Fruit fly (Drosophila melanogaster) whole organism, embryonic: ENCODE results near the gene PRL-1.

ENCODE experiments used
- Abd-B ChIP-seq: fragments of 200-800 bp; sonication (Bioruptor generic); optimal IDR thresholded peaks from 2 replicates; lab custom pipeline; 2018; ENCODE audit warnings: missing biosample characterization, mild to moderate bottlenecking, missing genetic modification characterization, moderate library complexity
- B-H1 ChIP-seq: fragments of 200-800 bp; sonication (Bioruptor generic); IDR thresholded peaks from 3 replicates; pipeline ENCODE4 v1.3.6; 2022; ENCODE audit warnings: missing biosample characterization, missing genetic modification characterization
- CG10654 ChIP-seq: fragments of 200-800 bp; sonication (Bioruptor generic); optimal IDR thresholded peaks from 2 replicates; lab custom pipeline; 2016; ENCODE audit warnings: missing biosample characterization, missing genetic modification characterization
- CG10959 ChIP-seq: fragments of 200-800 bp; sonication (Bioruptor generic); IDR thresholded peaks from 2 replicates; pipeline ENCODE4 v1.3.6; 2022; ENCODE audit warnings: missing biosample characterization, missing genetic modification characterization
- CG11398 ChIP-seq: fragments of 200-800 bp; sonication (Bioruptor generic); optimal IDR thresholded peaks from 2 replicates; lab custom pipeline; 2016; ENCODE audit warnings: missing biosample characterization, missing genetic modification characterization
- CG11723 ChIP-seq: fragments of 200-800 bp; sonication (Bioruptor generic); optimal IDR thresholded peaks from 2 replicates; lab custom pipeline; 2017; ENCODE audit warnings: missing biosample characterization, mild to moderate bottlenecking, missing genetic modification characterization
- CG12659 ChIP-seq: fragments of 200-800 bp; sonication (Bioruptor generic); optimal IDR thresholded peaks from 3 replicates; lab custom pipeline; 2017; ENCODE audit warnings: mild to moderate bottlenecking, missing biosample characterization, missing genetic modification reagents, missing genetic modification characterization
- CG12942 ChIP-seq: fragments of 200-800 bp; sonication (Bioruptor generic); optimal IDR thresholded peaks from 3 replicates; lab custom pipeline; 2016; ENCODE audit warnings: missing biosample characterization, missing genetic modification characterization
- CG13624 ChIP-seq: fragments of 200-800 bp; sonication (Bioruptor generic); optimal IDR thresholded peaks from 2 replicates; lab custom pipeline; 2016; ENCODE audit warnings: missing biosample characterization, missing genetic modification characterization
- CG30403 ChIP-seq: fragments of 200-800 bp; sonication (Bioruptor generic); optimal IDR thresholded peaks from 3 replicates; lab custom pipeline; 2016; ENCODE audit warnings: missing biosample characterization, missing genetic modification characterization
- CG31224 ChIP-seq: fragments of 200-800 bp; sonication (Bioruptor generic); IDR thresholded peaks from 2 replicates; pipeline ENCODE4 v1.3.6; 2022; ENCODE audit warnings: missing biosample characterization, missing genetic modification characterization
- CG34224 ChIP-seq: fragments of 200-800 bp; sonication (Bioruptor generic); IDR thresholded peaks from 3 replicates; pipeline ENCODE4 v1.3.6; 2022; ENCODE audit warnings: missing biosample characterization, missing genetic modification characterization; ENCODE audit not compliant: partially characterized antibody
- CG6175 ChIP-seq: fragments of 200-800 bp; sonication (Bioruptor generic); IDR thresholded peaks from 3 replicates; pipeline ENCODE4 v1.3.6; 2022; ENCODE audit warnings: missing biosample characterization, missing genetic modification characterization
- CG6689 ChIP-seq: fragments of 200-800 bp; sonication (Bioruptor generic); IDR thresholded peaks from 2 replicates; pipeline ENCODE4 v1.3.6; 2022; ENCODE audit warnings: missing biosample characterization, missing genetic modification characterization
- CG6765 ChIP-seq: fragments of 200-800 bp; sonication (Bioruptor generic); optimal IDR thresholded peaks from 3 replicates; lab custom pipeline; 2017; ENCODE audit warnings: missing biosample characterization, mild to moderate bottlenecking, missing genetic modification characterization
- CG7357 ChIP-seq: fragments of 200-800 bp; sonication (Bioruptor generic); IDR thresholded peaks from 3 replicates; pipeline ENCODE4 v1.3.6; 2022; ENCODE audit warnings: missing biosample characterization, missing genetic modification characterization
- CG8765 ChIP-seq: fragments of 200-800 bp; sonication (Bioruptor generic); IDR thresholded peaks from 2 replicates; pipeline ENCODE4 v1.3.6; 2022; ENCODE audit warnings: missing biosample characterization, missing genetic modification characterization
- CG8944 ChIP-seq: fragments of 200-800 bp; sonication (Bioruptor generic); optimal IDR thresholded peaks from 3 replicates; lab custom pipeline; 2016; ENCODE audit warnings: missing biosample characterization, missing genetic modification characterization
- CG9727 ChIP-seq: fragments of 200-800 bp; sonication (Bioruptor generic); optimal IDR thresholded peaks from 3 replicates; lab custom pipeline; 2017; ENCODE audit warnings: missing biosample characterization, mild to moderate bottlenecking, missing genetic modification characterization
- CG9932 ChIP-seq: fragments of 200-800 bp; sonication (Bioruptor generic); IDR thresholded peaks from 2 replicates; pipeline ENCODE4 v1.3.6; 2022; ENCODE audit warnings: missing biosample characterization, missing genetic modification characterization
- CoRest ChIP-seq: fragments of 200-800 bp; sonication (Bioruptor generic); optimal IDR thresholded peaks from 3 replicates; lab custom pipeline; 2018; ENCODE audit warnings: missing biosample characterization, mild to moderate bottlenecking, missing genetic modification characterization, moderate library complexity
- CrebB ChIP-seq: fragments of 200-800 bp; sonication (Bioruptor generic); optimal IDR thresholded peaks from 3 replicates; lab custom pipeline; 2018; ENCODE audit warnings: missing biosample characterization, mild to moderate bottlenecking, missing genetic modification characterization
- D ChIP-seq, 2 experiments: fragments of 200-800 bp in 1 of 2; fragments of >200 bp in 1 of 2; sonication (Bioruptor generic) in 1 of 2; optimal IDR thresholded peaks; 2 replicates in 1 of 2; 3 replicates in 1 of 2; lab custom pipeline; 2017; ENCODE audit warnings: mild to moderate bottlenecking in 1 of 2, missing biosample characterization in 1 of 2, missing genetic modification characterization in 1 of 2, missing genetic modification reagents in 1 of 2
- Doc2 ChIP-seq: fragments of 200-800 bp; sonication (Bioruptor generic); IDR thresholded peaks from 2 replicates; pipeline ENCODE4 v1.3.6; 2022; ENCODE audit warnings: missing biosample characterization, missing genetic modification characterization
- Dp ChIP-seq: fragments of 200-800 bp; sonication (Bioruptor generic); optimal IDR thresholded peaks from 2 replicates; lab custom pipeline; 2018; ENCODE audit warnings: missing biosample characterization, mild to moderate bottlenecking, missing genetic modification characterization, moderate library complexity
- HmgD ChIP-seq: fragments of 200-800 bp; sonication (Bioruptor generic); optimal IDR thresholded peaks from 3 replicates; lab custom pipeline; 2016; ENCODE audit warnings: missing biosample characterization, missing genetic modification characterization
- Mad ChIP-seq: fragments of 200-800 bp; sonication (Bioruptor generic); optimal IDR thresholded peaks from 2 replicates; lab custom pipeline; 2016; ENCODE audit warnings: missing biosample characterization, missing genetic modification characterization
- Oaz ChIP-seq: fragments of 200-800 bp; sonication (Bioruptor generic); IDR thresholded peaks from 2 replicates; pipeline ENCODE4 v1.3.6; 2022; ENCODE audit warnings: missing biosample characterization, missing genetic modification characterization
- Ptx1 ChIP-seq: fragments of 200-800 bp; sonication (Bioruptor generic); IDR thresholded peaks from 2 replicates; pipeline ENCODE4 v1.3.6; 2022; ENCODE audit warnings: missing biosample characterization, missing genetic modification characterization
- Rx ChIP-seq: fragments of 200-800 bp; sonication (Bioruptor generic); IDR thresholded peaks from 2 replicates; pipeline ENCODE4 v1.3.6; 2022; ENCODE audit warnings: missing biosample characterization, missing genetic modification characterization
- Sin3A ChIP-seq: fragments of >200 bp; optimal IDR thresholded peaks from 2 replicates; lab custom pipeline; 2018
- Six4 ChIP-seq: fragments of 200-800 bp; sonication (Bioruptor generic); optimal IDR thresholded peaks from 2 replicates; lab custom pipeline; 2016; ENCODE audit warnings: missing biosample characterization, missing genetic modification characterization
- Taf1 ChIP-seq: fragments of 200-800 bp; sonication (Bioruptor generic); IDR thresholded peaks from 2 replicates; pipeline ENCODE4 v1.3.6; 2022; ENCODE audit warnings: missing biosample characterization, missing genetic modification characterization
- Tbp ChIP-seq: fragments of >200 bp; optimal IDR thresholded peaks from 2 replicates; lab custom pipeline; 2018; ENCODE audit warnings: missing biosample characterization, missing genetic modification characterization
- Usf ChIP-seq: fragments of 200-800 bp; sonication (Bioruptor generic); optimal IDR thresholded peaks from 2 replicates; lab custom pipeline; 2017; ENCODE audit warnings: missing genotype, missing biosample characterization, missing genetic modification characterization
- caup ChIP-seq: fragments of 200-800 bp; sonication (Bioruptor generic); optimal IDR thresholded peaks from 3 replicates; lab custom pipeline; 2017; ENCODE audit warnings: missing biosample characterization, mild to moderate bottlenecking, missing genetic modification characterization, moderate library complexity; ENCODE audit not compliant: severe bottlenecking
- croc ChIP-seq: fragments of 200-800 bp; sonication (Bioruptor generic); conservative IDR thresholded peaks from 3 replicates; pipeline ENCODE4 v1.3.6; 2022; ENCODE audit warnings: missing biosample characterization, missing genetic modification characterization
- dmrt99B ChIP-seq: fragments of 200-800 bp; sonication (Bioruptor generic); optimal IDR thresholded peaks from 2 replicates; lab custom pipeline; 2018; ENCODE audit warnings: missing biosample characterization, mild to moderate bottlenecking, missing genetic modification characterization, moderate library complexity
- ems ChIP-seq: fragments of 200-800 bp; sonication (Bioruptor generic); optimal IDR thresholded peaks from 3 replicates; lab custom pipeline; 2016; ENCODE audit warnings: missing biosample characterization, missing genetic modification characterization
- eve ChIP-seq, 2 experiments: fragments of >200 bp; optimal IDR thresholded peaks; 2 replicates each; lab custom pipeline; 2017; ENCODE audit warnings: missing biosample characterization in 2 of 2, missing genetic modification characterization in 2 of 2
- ham ChIP-seq: fragments of 200-800 bp; sonication (Bioruptor generic); IDR thresholded peaks from 2 replicates; pipeline ENCODE4 v1.3.6; 2022; ENCODE audit warnings: missing biosample characterization, missing genetic modification characterization
- kah ChIP-seq: fragments of 200-800 bp; sonication (Bioruptor generic); optimal IDR thresholded peaks from 2 replicates; lab custom pipeline; 2018; ENCODE audit warnings: missing biosample characterization, mild to moderate bottlenecking, missing genetic modification characterization
- lab ChIP-seq: fragments of 200-800 bp; sonication (Bioruptor generic); optimal IDR thresholded peaks from 3 replicates; lab custom pipeline; 2017; ENCODE audit warnings: missing biosample characterization, missing genetic modification characterization, mild to moderate bottlenecking, moderate library complexity, missing genetic modification reagents
- luna ChIP-seq: fragments of 200-800 bp; sonication (Bioruptor generic); optimal IDR thresholded peaks from 2 replicates; lab custom pipeline; 2016; ENCODE audit warnings: missing biosample characterization, missing genetic modification characterization
- mld ChIP-seq: fragments of 200-800 bp; sonication (Bioruptor generic); IDR thresholded peaks from 3 replicates; pipeline ENCODE4 v1.3.6; 2022; ENCODE audit warnings: missing biosample characterization, missing genetic modification characterization; ENCODE audit not compliant: partially characterized antibody
- phol ChIP-seq: fragments of 200-800 bp; sonication (Bioruptor generic); optimal IDR thresholded peaks from 3 replicates; lab custom pipeline; 2018; ENCODE audit warnings: missing biosample characterization, mild to moderate bottlenecking, missing genetic modification characterization, moderate library complexity
- ranshi ChIP-seq: fragments of 200-800 bp; sonication (Bioruptor generic); IDR thresholded peaks from 2 replicates; pipeline ENCODE4 v1.3.6; 2022; ENCODE audit warnings: missing biosample characterization, missing genetic modification characterization
- row ChIP-seq: fragments of 200-800 bp; sonication (Bioruptor generic); IDR thresholded peaks from 3 replicates; pipeline ENCODE4 v1.3.6; 2022; ENCODE audit warnings: missing biosample characterization, missing genetic modification characterization
- stc ChIP-seq: fragments of 200-800 bp; sonication (Bioruptor generic); IDR thresholded peaks from 2 replicates; pipeline ENCODE4 v1.3.6; 2022; ENCODE audit warnings: missing biosample characterization, missing genetic modification characterization
- ttk ChIP-seq: fragments of 200-800 bp; sonication (Bioruptor generic); IDR thresholded peaks from 2 replicates; pipeline ENCODE4 v2.1.2; 2022; ENCODE audit warnings: missing biosample characterization, missing genetic modification characterization
- vnd ChIP-seq: fragments of 200-800 bp; sonication (Bioruptor generic); IDR thresholded peaks from 3 replicates; pipeline ENCODE4 v1.3.6; 2022; ENCODE audit warnings: missing biosample characterization, missing genetic modification characterization; ENCODE audit not compliant: partially characterized antibody
- zfh1 ChIP-seq: fragments of 200-800 bp; sonication (Bioruptor generic); IDR thresholded peaks from 3 replicates; pipeline ENCODE4 v1.3.6; 2022; ENCODE audit warnings: missing biosample characterization, missing genetic modification characterization

Gene PRL-1

dm6 chr2L:16275809-16276178 is 18.4 kb upstream of the PRL-1 start (continued):
- TF ChIP-seq row (GFP tag; lab: Robert Waterston, UW) (peak; percentile 44; the same call in 1 of the 3 replicates), CG9727 (GFP tag; lab: Kevin White, UChicago) (peak; percentile 63), Tbp (GFP tag; lab: Kevin White, UChicago) (no peak), CG10959 (GFP tag; lab: Robert Waterston, UW) (no peak), D (optimal IDR thresholded peaks at IDR 0.05; lab: Kevin White, UChicago) (no peak), D (GFP tag; optimal IDR thresholded peaks at IDR 0.05; lab: Kevin White, UChicago) (peak; percentile 22), CrebB (tag; lab: Kevin White, UChicago) (no peak), zfh1 (GFP tag; lab: Robert Waterston, UW) (peak; percentile 19; the same call in 1 of the 3 replicates), ems (GFP tag; lab: Kevin White, UChicago) (peak; percentile 20), B-H1 (GFP tag; lab: Robert Waterston, UW) (peak; percentile 29; the same call in 1 of the 3 replicates), CG10654 (GFP tag; lab: Kevin White, UChicago) (no peak), kah (GFP tag; lab: Kevin White, UChicago) (no peak), CG6175 (GFP tag; lab: Robert Waterston, UW) (no peak), eve (GFP tag; optimal IDR thresholded peaks at IDR 0.05; lab: Kevin White, UChicago) (peak in 1 of 2 experiments; percentile 80), Six4 (GFP tag; lab: Kevin White, UChicago) (no peak), phol (peak; percentile 63), CG8765 (GFP tag; lab: Robert Waterston, UW) (no peak), CG12659 (peak; percentile 48), ttk (GFP tag; lab: Robert Waterston, UW) (0 out of 2 replicates have a peak, but pooled peaks have one; percentile 43), CG6765 (peak; percentile 27), stc (0 out of 2 replicates have a peak, but pooled peaks have one; percentile 8), CG7357 (GFP tag; lab: Robert Waterston, UW) (peak; percentile 29; the same call in 1 of the 3 replicates), dmrt99B (peak; percentile 66), Doc2 (GFP tag; lab: Robert Waterston, UW) (no peak), Dp (no peak), Abd-B (no peak), Taf1 (GFP tag; lab: Robert Waterston, UW) (no peak), CG34224 (GFP tag; lab: Robert Waterston, UW) (no peak), Usf (no peak), HmgD (GFP tag; lab: Kevin White, UChicago) (no peak), Rx (no peak), vnd (GFP tag; lab: Robert Waterston, UW) (no peak), CoRest (tag; lab: Kevin White, UChicago) (peak; percentile 66), CG12942 (GFP tag; lab: Kevin White, UChicago) (no peak), lab (peak; percentile 81), CG11723 (GFP tag; lab: Kevin White, UChicago) (peak; percentile 22), Ptx1 (peak; percentile 35), CG9932 (GFP tag; lab: Robert Waterston, UW) (no peak), Mad (GFP tag; lab: Kevin White, UChicago) (peak; percentile 13), CG13624 (GFP tag; lab: Kevin White, UChicago) (no peak), caup (peak; percentile 61), Oaz (GFP tag; lab: Robert Waterston, UW) (no peak), CG6689 (GFP tag; lab: Robert Waterston, UW) (0 out of 2 replicates have a peak, but pooled peaks have one; percentile 32), Sin3A (lab: Kevin White, UChicago) (no peak), ham (no peak), CG31224 (GFP tag; lab: Robert Waterston, UW) (no peak), ranshi (GFP tag; lab: Robert Waterston, UW) (0 out of 2 replicates have a peak, but pooled peaks have one; percentile 18), CG11398 (GFP tag; lab: Kevin White, UChicago) (no peak), mld (GFP tag; lab: Robert Waterston, UW) (no peak), luna (GFP tag; lab: Kevin White, UChicago) (no peak), CG30403 (GFP tag; lab: Kevin White, UChicago) (peak; percentile 35), CG8944 (GFP tag; lab: Kevin White, UChicago) (no peak), croc (GFP tag; lab: Robert Waterston, UW) (no peak)
